Worm (Caenorhabditis elegans): Measurements from ENCODE around the gene C55C3.4.

C55C3.4 gene

DNA sequence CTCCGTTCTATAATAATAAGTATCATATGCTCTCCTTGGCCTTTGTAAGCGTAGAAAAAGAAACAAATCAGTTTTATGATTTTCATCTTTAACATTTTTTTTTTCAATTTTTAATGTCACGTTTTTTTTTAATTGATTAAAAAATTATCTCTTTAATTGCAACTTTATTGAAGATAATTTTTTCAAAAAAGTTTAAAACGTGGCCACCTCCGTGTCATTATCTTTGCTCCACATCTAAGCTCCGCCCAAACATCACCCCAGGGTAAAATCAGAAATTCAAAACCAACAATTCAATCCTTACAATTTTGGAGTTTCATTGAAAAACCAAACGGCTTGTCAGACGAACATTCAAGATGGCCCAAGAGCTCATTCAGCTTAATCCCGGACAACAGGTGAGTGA lies 46.3 kb downstream of the C55C3.4 start, which contains the start of gene ttbk-8.2:
ttbk-8.2 (plus strand) TSS at position 301 of the 400 bp plus-strand sequence.
- TF ChIP-seq ztf-29 (GFP tag; IDR thresholded peaks at IDR 0.05) (no peak), ztf-23 (GFP tag; IDR thresholded peaks at IDR 0.05) (no peak), med-1 (GFP tag; optimal IDR thresholded peaks at IDR 0.05; ENCODE audit: insufficient read depth) (no peak), tab-1 (GFP tag; IDR thresholded peaks at IDR 0.05) (no peak), T22C8.4 (GFP tag; IDR thresholded peaks at IDR 0.05) (no peak), flt-1 (GFP tag; IDR thresholded peaks at IDR 0.05) (no peak), ref-1 (GFP tag; conservative IDR thresholded peaks at IDR 0.05) (no peak), klf-2 (GFP tag; conservative IDR thresholded peaks at IDR 0.05) (no peak), cog-1 (tag; optimal IDR thresholded peaks at IDR 0.05) (no peak)

DNA sequence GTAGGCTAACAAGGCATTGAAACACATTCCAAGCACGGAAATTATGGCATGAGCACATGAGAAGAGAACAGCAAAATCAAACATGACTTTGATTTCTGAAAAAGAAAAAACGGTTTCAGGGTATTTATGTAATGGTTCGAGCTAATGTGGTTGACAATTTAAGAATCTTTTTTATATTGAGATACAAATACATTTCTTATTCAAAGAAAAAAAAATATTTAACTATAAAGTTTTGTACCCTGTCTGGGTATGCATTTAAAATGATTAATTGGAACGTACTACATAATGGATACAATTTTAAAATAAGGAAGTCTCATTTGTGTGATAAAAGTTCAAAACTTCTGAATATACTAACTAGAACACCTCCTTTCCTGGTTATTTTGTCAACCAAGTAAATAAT lies 47.8 kb downstream of the C55C3.4 start, which contains the start of gene srd-12:
srd-12 (minus strand) TSS at position 101 of the 400 bp plus-strand sequence.
- TF ChIP-seq tab-1 (GFP tag; IDR thresholded peaks at IDR 0.05) (no peak), flt-1 (GFP tag; IDR thresholded peaks at IDR 0.05) (no peak), klf-2 (GFP tag; conservative IDR thresholded peaks at IDR 0.05) (no peak), ztf-29 (GFP tag; IDR thresholded peaks at IDR 0.05) (no peak), T22C8.4 (GFP tag; IDR thresholded peaks at IDR 0.05) (no peak), cog-1 (tag; optimal IDR thresholded peaks at IDR 0.05) (no peak), med-1 (GFP tag; optimal IDR thresholded peaks at IDR 0.05; ENCODE audit: insufficient read depth) (no peak), ztf-23 (GFP tag; IDR thresholded peaks at IDR 0.05) (no peak), ref-1 (GFP tag; conservative IDR thresholded peaks at IDR 0.05) (no peak)

DNA sequence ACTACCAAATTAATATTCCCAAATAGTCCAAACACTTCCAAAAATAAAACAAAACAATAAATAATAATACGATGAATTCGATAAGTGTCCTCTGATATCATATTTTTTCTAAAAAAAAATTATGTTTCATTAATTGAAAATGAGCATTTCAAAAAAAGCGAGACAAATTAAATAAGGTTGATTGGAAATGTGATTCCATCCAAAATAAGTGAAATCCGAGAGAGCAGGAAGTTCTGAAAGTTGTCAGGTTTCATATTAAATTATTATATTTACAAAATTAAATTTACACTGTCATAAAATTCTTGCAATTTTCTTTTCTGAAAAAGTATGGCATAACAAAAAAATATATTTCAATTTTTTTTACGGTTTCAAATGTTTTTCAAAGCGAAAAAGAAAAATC lies 50.9 kb downstream of the C55C3.4 start, which contains the start of gene srsx-14:
srsx-14 (minus strand) TSS at position 101 of the 400 bp plus-strand sequence.
- TF ChIP-seq med-1 (GFP tag; optimal IDR thresholded peaks at IDR 0.05; ENCODE audit: insufficient read depth) (no peak), ztf-29 (GFP tag; IDR thresholded peaks at IDR 0.05) (no peak), klf-2 (GFP tag; conservative IDR thresholded peaks at IDR 0.05) (no peak), flt-1 (GFP tag; IDR thresholded peaks at IDR 0.05) (no peak)
